Worm (Caenorhabditis elegans): ENCODE results near the gene clec-250.

The clec-250 gene

ce11 chrV:18722510-18723299, 19.3 kb downstream of the clec-250 start:
- TF ChIP-seq unc-62 (GFP tag; optimal IDR thresholded peaks at IDR 0.05) (no peak), mep-1 (tag; optimal IDR thresholded peaks at IDR 0.05) (no peak), zip-8 (tag; optimal IDR thresholded peaks at IDR 0.05) (no peak), elt-3 (tag; optimal IDR thresholded peaks at IDR 0.05) (no peak), sem-2 (GFP tag; optimal IDR thresholded peaks at IDR 0.05) (no peak), ceh-39 (tag; optimal IDR thresholded peaks at IDR 0.05) (no peak), nhr-28 (tag; optimal IDR thresholded peaks at IDR 0.05) (no peak), lin-13 (tag; optimal IDR thresholded peaks at IDR 0.05) (no peak), flh-1 (GFP tag; optimal IDR thresholded peaks at IDR 0.05) (no peak), ham-2 (GFP tag; optimal IDR thresholded peaks at IDR 0.05) (no peak), bed-3 (GFP tag; optimal IDR thresholded peaks at IDR 0.05) (no peak), unc-39 (tag; optimal IDR thresholded peaks at IDR 0.05) (no peak), nhr-2 (tag; optimal IDR thresholded peaks at IDR 0.05) (no peak), mls-2 (tag; optimal IDR thresholded peaks at IDR 0.05) (no peak)

ce11 chrV:18721873-18722272, 20.1 kb downstream of the clec-250 start:
- TF ChIP-seq ces-1 (GFP tag; optimal IDR thresholded peaks at IDR 0.05) (no peak), hlh-1 (tag; optimal IDR thresholded peaks at IDR 0.05) (no peak), bed-3 (GFP tag; optimal IDR thresholded peaks at IDR 0.05) (no peak), mab-5 (tag; optimal IDR thresholded peaks at IDR 0.05) (no peak), cnd-1 (tag; optimal IDR thresholded peaks at IDR 0.05) (no peak)

DNA sequence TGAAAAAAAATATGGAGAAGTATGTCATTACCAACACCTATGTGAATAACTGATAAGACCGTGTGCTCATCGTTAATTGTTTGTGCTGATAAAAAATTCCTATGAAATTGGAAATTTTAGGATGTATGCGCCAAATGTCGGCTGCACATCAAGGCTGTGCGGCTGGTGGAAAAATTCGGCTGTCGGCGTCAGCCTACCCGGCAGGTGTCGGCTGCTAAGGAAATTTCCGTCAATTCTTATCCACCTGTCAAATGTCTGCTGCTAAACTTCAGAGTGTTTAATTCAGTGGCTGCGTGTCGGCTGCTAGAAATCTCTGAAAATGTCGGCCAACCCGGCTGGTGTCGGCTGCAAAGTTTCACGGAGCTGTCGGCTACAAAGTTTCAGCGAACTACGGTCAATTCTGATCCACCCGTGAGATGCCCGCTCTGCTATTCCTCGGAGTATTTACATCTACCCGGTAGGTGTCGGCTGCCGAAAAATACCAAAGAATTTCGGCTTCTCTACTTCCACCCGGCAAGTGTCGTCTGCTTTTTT, 22.0 kb downstream of the clec-250 start, which contains the start of gene Y17D7C.2:
Y17D7C.2 (minus strand) TSS at position 32 of the 534 bp plus-strand sequence.
- TF ChIP-seq sptf-1 (tag; optimal IDR thresholded peaks at IDR 0.05) (no peak), M03D4.4 (tag; optimal IDR thresholded peaks at IDR 0.05) (peak; percentile 28), cnd-1 (tag; optimal IDR thresholded peaks at IDR 0.05) (peak; percentile 63), nhr-237 (tag; optimal IDR thresholded peaks at IDR 0.05) (no peak), hlh-1 (tag; optimal IDR thresholded peaks at IDR 0.05) (peak; percentile 4), tbx-8 (GFP tag; optimal IDR thresholded peaks at IDR 0.05) (peak; percentile 78), mls-2 (tag; optimal IDR thresholded peaks at IDR 0.05) (peak; percentile 40), unc-39 (tag; optimal IDR thresholded peaks at IDR 0.05) (peak; percentile 48), mab-5 (tag; optimal IDR thresholded peaks at IDR 0.05) (no peak), nhr-2 (tag; optimal IDR thresholded peaks at IDR 0.05) (no peak)

- no peak for TF ChIP-seq elt-3 (tag; optimal IDR thresholded peaks at IDR 0.05)
- TF ChIP-seq lin-32 (GFP tag; optimal IDR thresholded peaks at IDR 0.05) = no peak
- no peak for TF ChIP-seq blmp-1 (tag; optimal IDR thresholded peaks at IDR 0.05)
- TF ChIP-seq unc-39 (tag; optimal IDR thresholded peaks at IDR 0.05) = no peak
- TF ChIP-seq zip-8 (tag; optimal IDR thresholded peaks at IDR 0.05) = no peak
- TF ChIP-seq ceh-83 (GFP tag; optimal IDR thresholded peaks at IDR 0.05) = no peak
- no peak for TF ChIP-seq mep-1 (tag; optimal IDR thresholded peaks at IDR 0.05)
- no peak for TF ChIP-seq sem-2 (GFP tag; optimal IDR thresholded peaks at IDR 0.05)
- no peak for TF ChIP-seq unc-62 (GFP tag; optimal IDR thresholded peaks at IDR 0.05)
- no peak for TF ChIP-seq elt-1 (tag; optimal IDR thresholded peaks at IDR 0.05; ENCODE audit: borderline replicate concordance, insufficient read depth)
- TF ChIP-seq nhr-76 (tag; optimal IDR thresholded peaks at IDR 0.05) = no peak
- TF ChIP-seq nhr-28 (tag; optimal IDR thresholded peaks at IDR 0.05) = no peak
- TF ChIP-seq nhr-2 (tag; optimal IDR thresholded peaks at IDR 0.05) = no peak
- TF ChIP-seq lsy-2 (tag; optimal IDR thresholded peaks at IDR 0.05) = no peak
- no peak for TF ChIP-seq flh-1 (GFP tag; optimal IDR thresholded peaks at IDR 0.05)
- TF ChIP-seq lin-13 (tag; optimal IDR thresholded peaks at IDR 0.05) = no peak
- TF ChIP-seq drap-1 (GFP tag; optimal IDR thresholded peaks at IDR 0.05) = no peak
Observed at ce11 chrV:18719412-18719811, 22.6 kb downstream of the clec-250 start.

DNA sequence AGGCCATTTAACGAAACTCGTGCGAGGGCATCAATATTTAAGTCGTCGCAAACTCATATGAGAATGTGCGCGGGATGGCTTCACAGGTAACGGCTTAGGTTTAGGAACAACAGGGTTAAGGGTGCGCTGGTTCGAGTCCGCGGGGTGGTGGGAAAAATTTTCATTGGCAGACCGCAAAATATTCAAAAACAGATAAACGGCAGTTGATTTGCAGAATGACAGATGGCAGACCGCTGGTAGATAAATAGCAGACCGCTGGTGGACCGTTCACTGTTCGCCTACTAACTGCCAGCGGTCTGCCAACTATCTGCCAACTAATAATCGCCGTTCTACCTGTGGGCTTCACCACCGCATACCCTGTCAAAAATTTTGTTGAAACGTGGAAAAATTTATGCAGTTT, 29.9 kb downstream of the clec-250 start:
- peak; percentile 46 for TF ChIP-seq unc-39 (tag; optimal IDR thresholded peaks at IDR 0.05)
- no peak for TF ChIP-seq ztf-11 (tag; optimal IDR thresholded peaks at IDR 0.05)
- peak; percentile 36 for TF ChIP-seq cnd-1 (tag; optimal IDR thresholded peaks at IDR 0.05)
- TF ChIP-seq ceh-83 (GFP tag; optimal IDR thresholded peaks at IDR 0.05) = peak; percentile 34

All from whole organism, mixed stage, embryonic.